Comparison of ENCODE assay signal across 5 worm cellular contexts in genomic region chrX:4140755-4141417, ce11.
TF ChIP-seq lines count a peak whose summit lies in the region.

No protein-coding gene starts in this region.

TF ChIP-seq in whole organism, L1 larva, 84 proteins besides CTCF, POLR2A, EP300 and RAD21 (continues in another document):
- no peak for TF ChIP-seq fos-1 (tag; optimal IDR thresholded peaks at IDR 0.05; lab: Kevin White, UChicago)
- no peak for TF ChIP-seq sptf-1 (tag; optimal IDR thresholded peaks at IDR 0.05; lab: Kevin White, UChicago)
- TF ChIP-seq lin-13 (GFP tag; optimal IDR thresholded peaks at IDR 0.05; lab: Kevin White, UChicago) = peak; percentile 18
- TF ChIP-seq nhr-90 (tag; optimal IDR thresholded peaks at IDR 0.05; lab: Kevin White, UChicago; ENCODE audit: poor library complexity) = peak; percentile 30
- no peak for TF ChIP-seq vab-15 (tag; optimal IDR thresholded peaks at IDR 0.05; lab: Kevin White, UChicago)
- TF ChIP-seq nhr-28 (tag; optimal IDR thresholded peaks at IDR 0.05; lab: Kevin White, UChicago) = no peak
- TF ChIP-seq ceh-90 (tag; optimal IDR thresholded peaks at IDR 0.05; lab: Kevin White, UChicago) = no peak
- peak; percentile 66 for TF ChIP-seq nhr-71 (tag; optimal IDR thresholded peaks at IDR 0.05; lab: Kevin White, UChicago)
- peak; percentile 73 for TF ChIP-seq nhr-20 (tag; optimal IDR thresholded peaks at IDR 0.05; lab: Kevin White, UChicago)
- TF ChIP-seq snu-23 (GFP tag; optimal IDR thresholded peaks at IDR 0.05; lab: Kevin White, UChicago) = peak; percentile 49
- peak; percentile 44 for TF ChIP-seq nhr-19 (GFP tag; conservative IDR thresholded peaks at IDR 0.05; lab: Robert Waterston, UW)
- no peak for TF ChIP-seq ceh-8 (GFP tag; optimal IDR thresholded peaks at IDR 0.05; lab: Kevin White, UChicago)
- no peak for TF ChIP-seq aly-2 (tag; optimal IDR thresholded peaks at IDR 0.05; lab: Kevin White, UChicago)
- TF ChIP-seq pag-3 (tag; optimal IDR thresholded peaks at IDR 0.05; lab: Kevin White, UChicago; ENCODE audit: borderline replicate concordance, insufficient read depth) = no peak
- peak; percentile 70 for TF ChIP-seq lin-14 (GFP tag; optimal IDR thresholded peaks at IDR 0.05; lab: Kevin White, UChicago)
- no peak for TF ChIP-seq tlp-1 (tag; optimal IDR thresholded peaks at IDR 0.05; lab: Kevin White, UChicago)
- TF ChIP-seq ztf-4 (tag; optimal IDR thresholded peaks at IDR 0.05; lab: Kevin White, UChicago) = peak; percentile 37
- peak; percentile 92 for TF ChIP-seq nhr-85 (tag; lab: Kevin White, UChicago)

TF ChIP-seq in whole organism, L2 larva, 48 proteins besides CTCF, POLR2A, EP300 and RAD21 (continues in another document):
- peak; percentile 61 for TF ChIP-seq nhr-21 (tag; optimal IDR thresholded peaks at IDR 0.05; lab: Kevin White, UChicago)
- TF ChIP-seq nhr-6 (tag; optimal IDR thresholded peaks at IDR 0.05; lab: Kevin White, UChicago) = peak; percentile 39
- TF ChIP-seq snpc-4 (tag; optimal IDR thresholded peaks at IDR 0.05; lab: Kevin White, UChicago) = no peak
- TF ChIP-seq fos-1 (tag; optimal IDR thresholded peaks at IDR 0.05; lab: Kevin White, UChicago) = peak; percentile 30
- TF ChIP-seq lin-39 (tag; optimal IDR thresholded peaks at IDR 0.05; lab: Kevin White, UChicago) = no peak
- no peak for TF ChIP-seq ztf-1 (GFP tag; conservative IDR thresholded peaks at IDR 0.05; lab: Robert Waterston, UW)
- no peak for TF ChIP-seq ceh-82 (tag; optimal IDR thresholded peaks at IDR 0.05; lab: Kevin White, UChicago)
- peak; percentile 59 for TF ChIP-seq ztf-4 (tag; optimal IDR thresholded peaks at IDR 0.05; lab: Kevin White, UChicago)
- peak; percentile 3 for TF ChIP-seq gmeb-1 (tag; optimal IDR thresholded peaks at IDR 0.05; lab: Kevin White, UChicago)
- no peak for TF ChIP-seq R02D3.7 (tag; optimal IDR thresholded peaks at IDR 0.05; lab: Kevin White, UChicago)
- TF ChIP-seq zag-1 (tag; optimal IDR thresholded peaks at IDR 0.05; lab: Kevin White, UChicago) = no peak
- TF ChIP-seq unc-55 (GFP tag; optimal IDR thresholded peaks at IDR 0.05; lab: Kevin White, UChicago) = no peak
- peak; percentile 79 for TF ChIP-seq nhr-129 (tag; optimal IDR thresholded peaks at IDR 0.05; lab: Kevin White, UChicago)
- TF ChIP-seq mab-5 (tag; optimal IDR thresholded peaks at IDR 0.05; lab: Kevin White, UChicago) = no peak
- no peak for TF ChIP-seq F13H6.1 (tag; optimal IDR thresholded peaks at IDR 0.05; lab: Kevin White, UChicago)
- TF ChIP-seq mbf-1 (tag; optimal IDR thresholded peaks at IDR 0.05; lab: Kevin White, UChicago) = no peak
- TF ChIP-seq aly-2 (tag; optimal IDR thresholded peaks at IDR 0.05; lab: Kevin White, UChicago) = no peak
- no peak for TF ChIP-seq elt-1 (tag; optimal IDR thresholded peaks at IDR 0.05; lab: Kevin White, UChicago)
- peak; percentile 45 for TF ChIP-seq sma-9 (GFP tag; optimal IDR thresholded peaks at IDR 0.05; lab: Kevin White, UChicago)
- TF ChIP-seq sma-9 (tag; optimal IDR thresholded peaks at IDR 0.05; lab: Kevin White, UChicago) = no peak

TF ChIP-seq in whole organism, L3 larva, 47 proteins besides CTCF, POLR2A, EP300 and RAD21 (continues in another document):
- peak in 1 of 3 experiments; percentile 68 for TF ChIP-seq elt-3 (tag; optimal IDR thresholded peaks at IDR 0.05; lab: Kevin White, UChicago)
- TF ChIP-seq ztf-4 (tag; optimal IDR thresholded peaks at IDR 0.05; lab: Kevin White, UChicago) = no peak
- TF ChIP-seq ceh-16 (tag; optimal IDR thresholded peaks at IDR 0.05; lab: Kevin White, UChicago) = no peak
- TF ChIP-seq lsy-12 (tag; optimal IDR thresholded peaks at IDR 0.05; lab: Kevin White, UChicago) = no peak
- no peak for TF ChIP-seq nhr-11 (tag; optimal IDR thresholded peaks at IDR 0.05; lab: Kevin White, UChicago)
- peak; percentile 23 for TF ChIP-seq elt-2 (tag; optimal IDR thresholded peaks at IDR 0.05; lab: Kevin White, UChicago)
- peak; percentile 33 for TF ChIP-seq nhr-23 (tag; optimal IDR thresholded peaks at IDR 0.05; lab: Kevin White, UChicago)
- no peak for TF ChIP-seq nhr-237 (tag; optimal IDR thresholded peaks at IDR 0.05; lab: Kevin White, UChicago)
- no peak for TF ChIP-seq ceh-82 (tag; optimal IDR thresholded peaks at IDR 0.05; lab: Kevin White, UChicago)
- TF ChIP-seq jun-1 (tag; optimal IDR thresholded peaks at IDR 0.05; lab: Kevin White, UChicago) = peak; percentile 35
- TF ChIP-seq hmg-11 (tag; optimal IDR thresholded peaks at IDR 0.05; lab: Kevin White, UChicago) = no peak
- TF ChIP-seq tbx-2 (tag; optimal IDR thresholded peaks at IDR 0.05; lab: Kevin White, UChicago) = no peak
- TF ChIP-seq unc-39 (tag; optimal IDR thresholded peaks at IDR 0.05; lab: Kevin White, UChicago) = no peak
- TF ChIP-seq nfya-1 (tag; optimal IDR thresholded peaks at IDR 0.05; lab: Kevin White, UChicago; ENCODE audit: insufficient read depth) = peak; percentile 23
- TF ChIP-seq ztf-11 (tag; optimal IDR thresholded peaks at IDR 0.05; lab: Kevin White, UChicago) = no peak
- TF ChIP-seq nhr-25 (tag; optimal IDR thresholded peaks at IDR 0.05; lab: Kevin White, UChicago) = peak; percentile 33
- no peak for TF ChIP-seq ceh-28 (tag; optimal IDR thresholded peaks at IDR 0.05; lab: Kevin White, UChicago)
- no peak for TF ChIP-seq nhr-67 (tag; optimal IDR thresholded peaks at IDR 0.05; lab: Kevin White, UChicago)
- no peak for TF ChIP-seq zag-1 (tag; optimal IDR thresholded peaks at IDR 0.05; lab: Kevin White, UChicago)
- peak; percentile 79 for TF ChIP-seq egl-5 (tag; optimal IDR thresholded peaks at IDR 0.05; lab: Kevin White, UChicago)
- TF ChIP-seq mdl-1 (tag; optimal IDR thresholded peaks at IDR 0.05; lab: Kevin White, UChicago) = peak; percentile 40

TF ChIP-seq in whole organism, L4 larva, 104 proteins besides CTCF, POLR2A, EP300 and RAD21 (continues in another document):
- no peak for TF ChIP-seq zfp-3 (GFP tag; conservative IDR thresholded peaks at IDR 0.05; lab: Robert Waterston, UW)
- TF ChIP-seq pqm-1 (tag; optimal IDR thresholded peaks at IDR 0.05; lab: Kevin White, UChicago) = no peak
- TF ChIP-seq dmd-6 (GFP tag; IDR thresholded peaks at IDR 0.05; lab: Robert Waterston, UW) = peak; percentile 46
- peak in 1 of 2 experiments; percentile 69 for TF ChIP-seq daf-16 (GFP tag; optimal IDR thresholded peaks at IDR 0.05; lab: Kevin White, UChicago)
- TF ChIP-seq daf-16 (tag; optimal IDR thresholded peaks at IDR 0.05; lab: Kevin White, UChicago) = peak; percentile 94
- no peak for TF ChIP-seq madf-5 (GFP tag; IDR thresholded peaks at IDR 0.05; lab: Robert Waterston, UW)
- peak in 1 of 2 experiments; percentile 25 for TF ChIP-seq lsy-2 (tag; optimal IDR thresholded peaks at IDR 0.05; lab: Kevin White, UChicago)
- TF ChIP-seq ceh-32 (tag; optimal IDR thresholded peaks at IDR 0.05; lab: Kevin White, UChicago; ENCODE audit: poor library complexity) = no peak
- TF ChIP-seq set-16 (GFP tag; IDR thresholded peaks at IDR 0.05; lab: Robert Waterston, UW) = no peak
- peak; percentile 16 for TF ChIP-seq mxl-3 (GFP tag; optimal IDR thresholded peaks at IDR 0.05; lab: Kevin White, UChicago)
- no peak for TF ChIP-seq lin-29 (GFP tag; IDR thresholded peaks at IDR 0.05; lab: Robert Waterston, UW)
- peak; percentile 63 for TF ChIP-seq nhr-28 (tag; optimal IDR thresholded peaks at IDR 0.05; lab: Kevin White, UChicago)
- TF ChIP-seq snpc-1.2 (GFP tag; IDR thresholded peaks at IDR 0.05; lab: Robert Waterston, UW) = 0 out of 2 replicates have a peak, but pooled peaks have one; percentile 28
- TF ChIP-seq hif-1 (tag; optimal IDR thresholded peaks at IDR 0.05; lab: Kevin White, UChicago) = peak in 1 of 2 experiments; percentile 91
- peak; percentile 43 for TF ChIP-seq dve-1 (tag; optimal IDR thresholded peaks at IDR 0.05; lab: Kevin White, UChicago; ENCODE audit: insufficient read depth)
- peak; percentile 70 for TF ChIP-seq aha-1 (tag; lab: Kevin White, UChicago)
- peak; percentile 41 for TF ChIP-seq nhr-48 (tag; optimal IDR thresholded peaks at IDR 0.05; lab: Kevin White, UChicago)
- peak in 1 of 2 experiments; percentile 94 for TF ChIP-seq unc-62 (GFP tag; optimal IDR thresholded peaks at IDR 0.05 in 1 of 2; lab: Kevin White, UChicago)
- no peak for TF ChIP-seq unc-62 (tag; optimal IDR thresholded peaks at IDR 0.05; lab: Kevin White, UChicago)
- TF ChIP-seq hlh-11 (tag; optimal IDR thresholded peaks at IDR 0.05; lab: Kevin White, UChicago) = peak; percentile 62
- TF ChIP-seq nhr-41 (GFP tag; IDR thresholded peaks at IDR 0.05; lab: Robert Waterston, UW) = no peak

TF ChIP-seq in whole organism, young adult, 124 proteins besides CTCF, POLR2A, EP300 and RAD21:
- TF ChIP-seq egl-44 (GFP tag; IDR thresholded peaks at IDR 0.05; lab: Robert Waterston, UW) (0 out of 2 replicates have a peak, but pooled peaks have one; percentile 7), somi-1 (GFP tag; optimal IDR thresholded peaks at IDR 0.05; lab: Kevin White, UChicago) (peak; percentile 23), nhr-80 (tag; optimal IDR thresholded peaks at IDR 0.05; lab: Kevin White, UChicago) (peak; percentile 50), lin-40 (tag; optimal IDR thresholded peaks at IDR 0.05; lab: Kevin White, UChicago) (peak; percentile 11), ztf-18 (tag; optimal IDR thresholded peaks at IDR 0.05; lab: Kevin White, UChicago) (no peak), ztf-22 (GFP tag; optimal IDR thresholded peaks at IDR 0.05; lab: Kevin White, UChicago) (peak; percentile 37), cebp-1 (GFP tag; IDR thresholded peaks at IDR 0.05; lab: Robert Waterston, UW) (no peak), cebp-1 (tag; optimal IDR thresholded peaks at IDR 0.05; lab: Kevin White, UChicago) (peak; percentile 6), zim-3 (tag; optimal IDR thresholded peaks at IDR 0.05; lab: Kevin White, UChicago) (peak; percentile 2), ets-4 (GFP tag; optimal IDR thresholded peaks at IDR 0.05; lab: Kevin White, UChicago) (no peak)
